Worm (Caenorhabditis elegans) whole organism, midembryonic: Measurements from ENCODE around the gene H20J04.6.

Source experiments
- T22C8.4 ChIP-seq: fragments of 200-800 bp; sonication (Bioruptor generic); IDR thresholded peaks from 2 replicates; pipeline ENCODE4 v1.3.6; 2022; ENCODE audit warnings: missing genetic modification characterization, missing compliant biosample characterization
- cog-1 ChIP-seq: sonication (generic microtip); optimal IDR thresholded peaks from 2 replicates; lab custom pipeline; 2016; ENCODE audit warnings: missing genetic modification characterization, missing compliant biosample characterization
- flt-1 ChIP-seq: fragments of 200-800 bp; sonication (Bioruptor generic); IDR thresholded peaks from 2 replicates; pipeline ENCODE4 v1.3.6; 2022; ENCODE audit warnings: missing genetic modification characterization, missing compliant biosample characterization
- klf-2 ChIP-seq: fragments of 200-800 bp; sonication (Bioruptor generic); conservative IDR thresholded peaks from 2 replicates; pipeline ENCODE4 v1.3.6; 2022; ENCODE audit warnings: missing genetic modification reagents, missing genetic modification characterization, missing compliant biosample characterization
- med-1 ChIP-seq: sonication (generic microtip); optimal IDR thresholded peaks from 2 replicates; lab custom pipeline; 2017; ENCODE audit warnings: missing genetic modification characterization, mild to moderate bottlenecking, missing compliant biosample characterization, antibody characterized with exemption, missing genetic modification reagents; ENCODE audit not compliant: insufficient read depth
- ref-1 ChIP-seq: fragments of 200-800 bp; sonication (Bioruptor generic); conservative IDR thresholded peaks from 2 replicates; pipeline ENCODE4 v1.3.6; 2022; ENCODE audit warnings: missing genetic modification reagents, missing genetic modification characterization, missing compliant biosample characterization
- tab-1 ChIP-seq: fragments of 200-800 bp; sonication (Bioruptor generic); IDR thresholded peaks from 2 replicates; pipeline ENCODE4 v1.3.6; 2022; ENCODE audit warnings: missing genetic modification characterization, missing compliant biosample characterization
- ztf-23 ChIP-seq: fragments of 200-800 bp; sonication (Bioruptor generic); IDR thresholded peaks from 2 replicates; pipeline ENCODE4 v1.3.6; 2022; ENCODE audit warnings: missing genetic modification reagents, missing genetic modification characterization, missing compliant biosample characterization
- ztf-29 ChIP-seq: fragments of 200-800 bp; sonication (Bioruptor generic); IDR thresholded peaks from 2 replicates; pipeline ENCODE4 v1.3.6; 2022; ENCODE audit warnings: missing genetic modification reagents, missing genetic modification characterization, missing compliant biosample characterization

Gene H20J04.6

DNA sequence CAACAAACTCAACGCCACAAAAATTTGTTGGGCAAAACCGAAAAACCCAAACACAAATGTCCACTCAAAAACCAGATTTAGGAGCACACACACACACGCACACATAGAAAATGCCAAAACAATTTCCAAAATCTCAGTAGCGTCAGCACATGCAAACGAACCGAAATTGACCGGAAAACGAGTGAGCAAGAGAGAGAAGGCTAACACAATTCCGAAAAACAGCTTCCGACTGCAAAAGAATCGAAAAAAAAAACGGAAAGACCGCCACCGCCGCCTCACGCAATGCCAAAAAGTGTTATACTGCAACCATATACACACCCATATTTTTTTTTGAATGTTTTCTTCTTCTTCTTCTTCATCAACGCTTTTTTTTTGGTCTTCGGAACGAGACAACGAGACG, 31.3 kb upstream of the H20J04.6 start:
- TF ChIP-seq ztf-23 (no peak), ref-1 (GFP tag; lab: Robert Waterston, UW) (no peak), klf-2 (GFP tag; lab: Robert Waterston, UW) (no peak), flt-1 (GFP tag; lab: Robert Waterston, UW) (no peak), cog-1 (tag; lab: Kevin White, UChicago) (no peak), med-1 (GFP tag; lab: Kevin White, UChicago) (no peak), ztf-29 (GFP tag; lab: Robert Waterston, UW) (no peak), T22C8.4 (no peak), tab-1 (GFP tag; lab: Robert Waterston, UW) (no peak)

DNA sequence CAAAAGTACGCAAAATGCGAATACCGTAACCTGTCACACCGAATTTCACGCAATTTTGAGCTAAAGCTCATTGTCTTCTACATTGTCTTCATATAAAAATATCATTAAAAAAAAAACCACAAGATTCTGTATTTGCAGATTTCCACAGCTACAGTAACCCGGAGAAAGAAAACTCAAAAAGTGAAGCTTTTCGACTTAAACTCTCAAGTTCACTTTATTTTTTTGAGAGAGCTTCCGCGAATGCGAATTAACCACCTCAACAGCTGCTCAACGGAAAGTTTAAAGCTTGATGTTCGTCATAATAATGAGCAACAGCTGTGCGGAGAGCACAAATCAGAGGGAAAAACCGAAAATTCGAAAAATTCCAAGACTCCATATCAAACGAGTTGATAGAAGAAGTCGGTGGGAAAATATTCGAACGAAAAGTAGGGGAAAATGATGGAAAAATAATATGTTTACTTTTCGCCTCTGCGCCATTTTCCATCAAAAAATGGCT, 30.0 kb upstream of the H20J04.6 start:
- TF ChIP-seq ztf-29 (GFP tag; lab: Robert Waterston, UW) (no peak), tab-1 (GFP tag; lab: Robert Waterston, UW) (no peak), med-1 (GFP tag; lab: Kevin White, UChicago) (no peak), klf-2 (GFP tag; lab: Robert Waterston, UW) (no peak)

DNA sequence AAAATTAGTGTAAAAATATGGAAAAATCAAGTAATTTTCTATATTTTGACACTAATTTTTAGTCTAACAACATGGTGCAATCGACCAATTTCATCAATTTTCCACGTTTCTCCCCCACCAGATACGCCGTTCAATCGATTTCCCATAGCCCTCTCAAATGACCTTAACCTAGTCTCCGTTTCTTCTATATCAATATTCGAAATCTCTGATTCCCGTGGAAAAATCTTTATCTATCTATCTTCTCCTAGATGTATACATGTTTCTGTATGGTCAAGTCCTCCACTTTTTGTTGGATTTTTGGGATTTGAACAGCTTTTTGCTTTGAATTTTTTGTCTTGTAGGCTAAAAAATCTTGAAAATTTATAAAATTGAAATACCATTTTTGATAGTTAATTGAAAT, 28.9 kb upstream of the H20J04.6 start:
- no peak for TF ChIP-seq ztf-29 (GFP tag; lab: Robert Waterston, UW)
- TF ChIP-seq med-1 (GFP tag; lab: Kevin White, UChicago), result no peak
- no peak for TF ChIP-seq ztf-23
- no peak for TF ChIP-seq tab-1 (GFP tag; lab: Robert Waterston, UW)
- TF ChIP-seq ref-1 (GFP tag; lab: Robert Waterston, UW), result no peak
- no peak for TF ChIP-seq flt-1 (GFP tag; lab: Robert Waterston, UW)
- TF ChIP-seq klf-2 (GFP tag; lab: Robert Waterston, UW), result no peak
- TF ChIP-seq T22C8.4, result no peak
- no peak for TF ChIP-seq cog-1 (tag; lab: Kevin White, UChicago)

DNA sequence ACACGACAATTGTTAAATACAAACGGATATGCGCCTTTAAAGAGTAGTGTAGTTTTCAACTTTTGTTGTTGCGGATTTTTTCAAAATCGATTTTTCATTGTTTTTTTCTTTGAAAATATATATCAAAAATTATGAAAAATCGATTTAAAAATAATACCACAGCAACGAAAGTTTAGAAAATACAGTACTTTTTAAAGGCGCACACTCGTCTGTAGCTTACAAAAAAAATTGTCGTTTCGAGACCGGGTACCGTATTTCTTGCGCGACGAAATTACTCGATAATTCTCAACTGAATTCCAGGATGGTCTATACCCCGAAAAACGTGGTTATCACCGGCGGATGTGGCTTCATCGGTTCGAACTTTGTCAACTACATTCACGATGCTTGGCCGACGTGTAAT, 28.3 kb upstream of the H20J04.6 start, which contains the start of gene rml-4:
Gene rml-4, plus strand, starts transcription at position 301 of the 400 bp plus-strand sequence.
- TF ChIP-seq flt-1 (GFP tag; lab: Robert Waterston, UW) (no peak), med-1 (GFP tag; lab: Kevin White, UChicago) (no peak), T22C8.4 (no peak), ztf-23 (no peak), tab-1 (GFP tag; lab: Robert Waterston, UW) (no peak), klf-2 (GFP tag; lab: Robert Waterston, UW) (no peak), cog-1 (tag; lab: Kevin White, UChicago) (no peak), ztf-29 (GFP tag; lab: Robert Waterston, UW) (no peak), ref-1 (GFP tag; lab: Robert Waterston, UW) (no peak)

DNA sequence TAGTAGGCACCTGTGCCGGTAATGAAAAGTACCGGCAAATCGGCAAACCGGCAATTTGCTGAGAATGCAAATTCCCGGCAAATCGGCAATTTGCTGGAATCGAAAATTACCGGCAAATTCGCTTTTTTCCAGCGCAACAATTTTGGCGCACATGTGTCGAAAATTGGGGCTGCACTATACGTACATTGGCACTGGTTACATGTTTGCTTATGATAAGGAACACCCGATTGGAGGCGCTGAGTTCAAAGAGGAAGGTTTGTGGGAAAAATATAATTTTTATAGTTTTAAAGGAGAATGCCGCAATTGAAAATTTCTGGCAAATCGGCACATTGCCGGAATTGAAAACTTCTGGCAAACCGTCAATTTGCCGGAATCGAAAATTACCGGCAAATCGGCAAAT, 25.8 kb upstream of the H20J04.6 start:
- TF ChIP-seq cog-1 (tag; lab: Kevin White, UChicago), result no peak
- no peak for TF ChIP-seq ref-1 (GFP tag; lab: Robert Waterston, UW)
- TF ChIP-seq flt-1 (GFP tag; lab: Robert Waterston, UW), result no peak
- TF ChIP-seq ztf-29 (GFP tag; lab: Robert Waterston, UW), result no peak
- TF ChIP-seq T22C8.4, result no peak
- no peak for TF ChIP-seq ztf-23
- no peak for TF ChIP-seq tab-1 (GFP tag; lab: Robert Waterston, UW)
- TF ChIP-seq klf-2 (GFP tag; lab: Robert Waterston, UW), result no peak
- TF ChIP-seq med-1 (GFP tag; lab: Kevin White, UChicago), result no peak

DNA sequence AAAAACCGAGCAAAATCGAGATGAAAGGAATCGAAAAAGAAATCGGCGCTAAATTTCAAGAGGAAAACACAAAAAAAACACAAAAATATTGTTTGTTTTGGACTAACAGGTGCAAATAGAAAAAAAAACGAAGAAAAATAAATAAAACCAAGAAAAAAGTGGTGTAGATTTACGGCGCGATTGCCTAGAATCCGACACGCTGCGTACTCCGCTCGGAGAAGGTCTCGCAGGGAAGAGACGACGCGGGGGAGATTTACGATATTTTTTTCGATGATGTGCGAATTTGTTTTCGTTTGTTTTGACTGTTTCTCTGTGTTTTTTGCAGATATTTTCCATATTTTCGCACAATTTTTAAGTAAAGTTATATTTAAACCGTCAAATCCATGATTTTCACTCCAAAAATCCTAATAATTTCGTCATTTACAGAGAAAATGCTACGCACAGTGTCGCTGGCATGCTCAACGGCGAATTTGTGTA, 23.8 kb upstream of the H20J04.6 start, which contains the start of gene sco-1:
Gene sco-1, plus strand, starts transcription at position 427 of the 477 bp plus-strand sequence.
- TF ChIP-seq ztf-29 (GFP tag; lab: Robert Waterston, UW), result no peak
- TF ChIP-seq ztf-23, result peak; percentile 77
- 0 out of 2 replicates have a peak, but pooled peaks have one; percentile 48 for TF ChIP-seq T22C8.4
- peak; percentile 25 for TF ChIP-seq cog-1 (tag; lab: Kevin White, UChicago)
- TF ChIP-seq flt-1 (GFP tag; lab: Robert Waterston, UW), result peak; percentile 83

DNA sequence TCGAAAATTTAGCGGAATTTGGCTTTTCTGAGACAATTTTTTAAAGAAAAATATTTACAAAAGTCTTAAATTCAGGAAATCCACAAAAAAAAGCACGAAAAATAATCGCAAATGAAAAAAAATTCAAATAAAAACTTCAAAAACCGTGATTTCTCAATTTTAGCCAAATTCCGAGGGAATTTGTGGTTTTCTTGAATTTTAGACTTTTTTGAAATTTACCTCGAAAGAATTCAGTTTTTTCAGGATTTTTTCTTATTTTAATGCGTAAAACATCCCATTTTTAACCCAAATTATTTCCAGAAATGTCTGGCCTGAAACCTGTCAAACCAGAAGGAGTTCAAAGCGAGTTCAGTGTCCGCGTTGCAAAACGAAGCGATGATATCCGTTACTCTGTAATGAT, 21.7 kb upstream of the H20J04.6 start, which contains the start of gene gtf-2F1:
Gene gtf-2F1, plus strand, starts transcription at position 301 of the 400 bp plus-strand sequence.
- TF ChIP-seq ref-1 (GFP tag; lab: Robert Waterston, UW), result no peak

DNA sequence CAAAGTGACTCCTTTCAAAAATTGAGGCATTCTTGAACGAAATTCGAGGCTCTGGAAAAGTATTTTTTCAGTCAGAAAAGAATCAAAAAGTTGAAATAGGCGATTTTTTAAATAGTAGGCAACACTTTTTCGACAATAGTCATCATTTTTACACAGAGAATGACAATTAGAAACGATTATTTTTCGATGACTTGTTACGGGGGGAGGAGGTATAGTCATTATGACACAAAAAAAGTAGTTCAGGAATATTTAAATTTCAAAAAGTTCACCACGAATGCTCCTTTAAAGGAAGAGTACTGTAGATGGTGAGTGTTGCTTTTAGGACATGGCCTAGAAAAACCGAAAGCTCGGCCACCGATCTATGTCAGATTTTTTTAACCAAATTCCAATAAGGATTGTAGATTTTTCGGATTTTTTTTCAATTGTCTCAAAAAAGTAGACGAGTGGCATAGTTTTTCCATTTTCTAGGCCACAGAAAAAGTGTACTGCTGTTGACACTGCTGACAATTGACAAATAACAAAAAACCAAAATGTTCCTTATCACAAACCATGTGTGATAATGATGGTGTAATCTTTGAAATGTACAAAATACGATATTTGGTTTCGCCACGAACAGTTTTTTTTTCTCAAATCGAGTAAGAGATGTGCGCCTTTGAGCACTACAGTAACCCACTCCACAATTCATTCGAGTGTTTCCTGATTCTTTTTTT, 16.0 kb upstream of the H20J04.6 start, which contains the start of gene Y52E8A.3:
Gene Y52E8A.3, minus strand, starts transcription at position 51 of the 710 bp plus-strand sequence.
- TF ChIP-seq med-1 (GFP tag; lab: Kevin White, UChicago), result no peak
- no peak for TF ChIP-seq cog-1 (tag; lab: Kevin White, UChicago)
- TF ChIP-seq ref-1 (GFP tag; lab: Robert Waterston, UW), result no peak
- no peak for TF ChIP-seq T22C8.4
- no peak for TF ChIP-seq ztf-23
- no peak for TF ChIP-seq klf-2 (GFP tag; lab: Robert Waterston, UW)
- no peak for TF ChIP-seq flt-1 (GFP tag; lab: Robert Waterston, UW)
- TF ChIP-seq tab-1 (GFP tag; lab: Robert Waterston, UW), result no peak

DNA sequence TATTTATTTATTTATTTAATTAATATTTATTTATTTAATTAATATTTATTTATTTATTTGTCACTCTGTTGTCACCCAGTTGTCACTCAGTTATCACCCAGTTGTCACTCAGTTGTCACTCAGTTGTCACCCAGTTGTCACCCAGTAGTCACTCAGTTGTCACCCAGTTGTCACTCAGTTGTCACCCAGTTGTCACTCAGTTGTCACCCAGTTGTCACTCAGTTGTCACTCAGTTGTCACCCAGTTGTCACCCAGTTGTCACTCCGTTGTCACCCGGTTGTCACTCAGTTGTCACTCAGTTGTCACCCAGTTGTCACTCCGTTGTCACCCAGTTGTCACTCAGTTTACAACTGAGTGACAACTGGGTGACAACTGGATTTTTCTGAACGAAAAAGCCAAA, 13.9 kb upstream of the H20J04.6 start:
- TF ChIP-seq ztf-23, result 0 out of 2 replicates have a peak, but pooled peaks have one; percentile 11

DNA sequence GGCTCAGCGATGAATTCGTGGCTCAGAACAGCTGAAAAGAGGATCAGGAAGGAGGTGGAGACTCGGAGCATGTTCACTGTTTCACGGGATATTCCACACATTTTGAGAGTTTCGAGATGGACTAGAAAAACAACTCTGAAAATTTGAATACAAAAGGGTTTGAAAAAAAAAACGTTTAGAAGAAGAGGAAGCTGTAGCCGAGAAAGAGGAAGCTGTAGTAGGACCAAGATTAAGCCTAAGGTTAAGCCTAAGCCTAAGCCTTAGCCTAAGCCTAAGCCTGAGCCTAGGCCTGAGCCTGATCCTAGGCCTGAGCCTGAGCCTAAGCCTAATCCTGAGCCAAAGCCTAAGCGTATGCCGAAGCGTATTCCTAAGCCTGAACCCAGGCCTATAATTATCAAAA, 10.9 kb upstream of the H20J04.6 start, which contains the start of gene plep-1:
Gene plep-1, minus strand, starts transcription at position 101 of the 400 bp plus-strand sequence.
- TF ChIP-seq T22C8.4 (no peak), ref-1 (GFP tag; lab: Robert Waterston, UW) (no peak), tab-1 (GFP tag; lab: Robert Waterston, UW) (no peak), ztf-29 (GFP tag; lab: Robert Waterston, UW) (no peak), ztf-23 (no peak), flt-1 (GFP tag; lab: Robert Waterston, UW) (no peak), med-1 (GFP tag; lab: Kevin White, UChicago) (no peak), cog-1 (tag; lab: Kevin White, UChicago) (no peak), klf-2 (GFP tag; lab: Robert Waterston, UW) (no peak)
